Worm (Caenorhabditis elegans) whole organism, early embryonic: ENCODE measurements around the gene nhr-123.

Experiments
- B0310.2 ChIP-seq: sonication (generic microtip); optimal IDR thresholded peaks from 2 replicates; lab custom pipeline; 2016; ENCODE audit warnings: mild to moderate bottlenecking, missing genetic modification characterization, missing compliant biosample characterization
- F13C5.2 ChIP-seq: sonication (generic microtip); optimal IDR thresholded peaks from 2 replicates; lab custom pipeline; 2017; ENCODE audit warnings: mild to moderate bottlenecking, missing genetic modification characterization, inconsistent platforms, missing compliant biosample characterization
- ama-1 ChIP-seq: fragments of 150-350 bp; optimal IDR thresholded peaks from 2 replicates; lab custom pipeline; 2014
- ceh-13 ChIP-seq: fragments of 200-800 bp; sonication (Bioruptor generic); optimal IDR thresholded peaks from 2 replicates; lab custom pipeline; 2018; ENCODE audit warnings: mild to moderate bottlenecking, missing genetic modification characterization, missing compliant biosample characterization
- hnd-1 ChIP-seq: sonication (generic microtip); optimal IDR thresholded peaks from 2 replicates; lab custom pipeline; 2016; ENCODE audit warnings: missing genetic modification characterization, missing compliant biosample characterization
- pes-1 ChIP-seq: fragments of 200-800 bp; sonication (Bioruptor generic); IDR thresholded peaks from 2 replicates; pipeline ENCODE4 v1.3.6; 2022; ENCODE audit warnings: missing genetic modification reagents, missing genetic modification characterization, missing compliant biosample characterization
- scrt-1 ChIP-seq: fragments of 200-800 bp; sonication (Bioruptor generic); IDR thresholded peaks from 2 replicates; pipeline ENCODE4 v1.3.6; 2022; ENCODE audit warnings: missing genetic modification characterization, missing compliant biosample characterization

nhr-123 gene

ce11 chrV:501230-501629 lies 50.0 kb downstream of the nhr-123 start, which contains the start of gene str-256:
TSS of gene str-256 (minus strand) at chrV:501330.
- TF ChIP-seq F13C5.2 (tag; lab: Kevin White, UChicago) (no peak), B0310.2 (no peak)

DNA sequence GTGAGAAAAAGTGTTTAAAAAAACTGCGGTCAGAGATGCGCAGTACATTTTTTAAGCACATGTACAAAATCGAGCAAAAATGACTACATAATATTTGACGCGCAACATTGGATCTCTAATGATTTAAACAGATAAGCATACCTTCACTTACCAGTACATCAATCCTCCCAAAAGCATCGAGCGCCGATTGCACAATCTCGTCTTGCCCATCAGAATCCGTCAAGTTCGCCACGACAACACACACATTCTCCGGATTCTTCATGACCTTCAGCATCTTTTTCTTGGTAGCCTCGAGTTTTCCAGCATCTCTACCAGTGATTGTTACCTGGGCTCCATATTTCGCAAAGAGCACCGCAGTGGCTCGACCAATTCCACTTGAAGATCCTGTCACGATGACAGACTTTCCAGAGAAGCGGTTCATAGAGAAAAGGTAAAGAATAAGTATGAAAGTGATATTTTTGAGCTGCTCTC lies 51.6 kb downstream of the nhr-123 start, which contains the start of gene T01G6.10:
TSS of gene T01G6.10 (minus strand) at position 421 of the 471 bp plus-strand sequence.
- TF ChIP-seq ceh-13 (no peak), ama-1 (no peak), scrt-1 (no peak), hnd-1 (no peak), pes-1 (GFP tag; lab: Robert Waterston, UW) (no peak)
